Worm (Caenorhabditis elegans) whole organism, late embryonic: Measurements from ENCODE around the gene ncx-9.

Experiments used
- ama-1 ChIP-seq: fragments of 150-350 bp; optimal IDR thresholded peaks from 2 replicates; lab custom pipeline; 2014
- ceh-31 ChIP-seq: sonication (generic microtip); optimal IDR thresholded peaks from 2 replicates; lab custom pipeline; 2016; ENCODE audit warnings: missing genetic modification characterization, missing compliant biosample characterization
- che-1 ChIP-seq: sonication (generic microtip); optimal IDR thresholded peaks from 2 replicates; lab custom pipeline; 2016; ENCODE audit warnings: mild to moderate bottlenecking, missing genetic modification characterization, missing compliant biosample characterization
- dmd-4 ChIP-seq: sonication (generic microtip); optimal IDR thresholded peaks from 2 replicates; lab custom pipeline; 2016; ENCODE audit warnings: borderline replicate concordance, missing genetic modification characterization, missing compliant biosample characterization
- fkh-10 ChIP-seq: fragments of 150-350 bp; optimal IDR thresholded peaks from 2 replicates; lab custom pipeline; 2014; ENCODE audit warnings: missing biosample characterization, missing genetic modification reagents, missing genetic modification characterization
- fkh-6 ChIP-seq: sonication (generic microtip); optimal IDR thresholded peaks from 2 replicates; lab custom pipeline; 2016; ENCODE audit warnings: missing genetic modification characterization, missing compliant biosample characterization
- mec-3 ChIP-seq: sonication (generic microtip); optimal IDR thresholded peaks from 2 replicates; lab custom pipeline; 2016; ENCODE audit warnings: borderline replicate concordance, missing genetic modification characterization, missing compliant biosample characterization
- nfya-1 ChIP-seq: sonication (generic microtip); optimal IDR thresholded peaks from 2 replicates; lab custom pipeline; 2017; ENCODE audit warnings: missing genetic modification characterization, mild to moderate bottlenecking, missing compliant biosample characterization, antibody characterized with exemption, moderate library complexity
- rnt-1 ChIP-seq: sonication (generic microtip); optimal IDR thresholded peaks from 2 replicates; lab custom pipeline; 2016; ENCODE audit warnings: missing genetic modification characterization, missing compliant biosample characterization
- sox-4 ChIP-seq: sonication (generic microtip); optimal IDR thresholded peaks from 2 replicates; lab custom pipeline; 2017; ENCODE audit warnings: mild to moderate bottlenecking, missing genetic modification characterization, inconsistent platforms, missing compliant biosample characterization

DNA sequence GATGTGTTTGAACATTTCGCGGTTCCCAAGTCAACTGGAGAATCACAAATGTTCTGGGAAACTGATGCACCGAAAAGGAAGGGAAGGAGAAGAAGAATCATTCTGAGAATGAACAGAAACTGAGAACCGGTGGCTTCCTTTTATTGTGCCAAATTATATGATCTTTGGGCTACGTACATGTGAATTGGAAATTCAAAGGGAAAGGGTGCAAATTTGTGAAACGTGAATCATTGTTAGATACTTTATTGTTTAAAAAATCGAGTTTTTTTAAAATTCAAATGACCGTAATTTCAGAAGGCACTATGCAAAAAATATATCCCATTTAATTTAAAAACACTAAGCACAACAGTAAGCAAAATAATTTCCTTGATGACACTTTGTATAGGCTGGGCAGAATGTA, 40.0 kb upstream of the ncx-9 start, which contains the start of gene K11D12.6:
- no peak for TF ChIP-seq rnt-1 (tag; lab: Kevin White, UChicago)
- no peak for TF ChIP-seq sox-4
- TF ChIP-seq ceh-31 (tag; lab: Kevin White, UChicago) = no peak
- TF ChIP-seq nfya-1 (tag; lab: Kevin White, UChicago) = no peak
- TF ChIP-seq che-1 (tag; lab: Kevin White, UChicago) = no peak
- TF ChIP-seq ama-1 (lab: Kevin White, UChicago) = no peak
- TF ChIP-seq mec-3 (tag; lab: Kevin White, UChicago) = no peak
- no peak for TF ChIP-seq dmd-4 (tag; lab: Kevin White, UChicago)
- no peak for TF ChIP-seq fkh-10 (GFP tag; lab: Kevin White, UChicago)
- no peak for TF ChIP-seq fkh-6 (tag; lab: Kevin White, UChicago)
